Worm (Caenorhabditis elegans) whole organism, L3 larva: ENCODE results near the gene irld-25.
A peak's percentile ranks its signal among the peaks of the same experiment; 100 is the strongest.

Experiments used
- R02D3.7 ChIP-seq: fragments of 150-350 bp; optimal IDR thresholded peaks from 2 replicates; lab custom pipeline; 2014; ENCODE audit warnings: missing biosample characterization, missing genetic modification characterization
- ZK546.5 ChIP-seq: sonication (generic microtip); optimal IDR thresholded peaks from 2 replicates; lab custom pipeline; 2017; ENCODE audit warnings: missing biosample characterization, missing genetic modification characterization
- aly-2 ChIP-seq: fragments of 150-350 bp; optimal IDR thresholded peaks from 2 replicates; lab custom pipeline; 2014; ENCODE audit warnings: missing biosample characterization, missing genetic modification characterization
- ama-1 ChIP-seq: fragments of 150-350 bp; optimal IDR thresholded peaks from 2 replicates; lab custom pipeline; 2018
- ceh-16 ChIP-seq: sonication (generic microtip); optimal IDR thresholded peaks from 2 replicates; lab custom pipeline; 2017; ENCODE audit warnings: missing biosample characterization, missing genetic modification characterization
- ceh-28 ChIP-seq: fragments of 150-350 bp; optimal IDR thresholded peaks from 2 replicates; lab custom pipeline; 2014; ENCODE audit warnings: missing biosample characterization, missing genetic modification reagents, missing genetic modification characterization
- ceh-82 ChIP-seq: fragments of 150-350 bp; optimal IDR thresholded peaks from 2 replicates; lab custom pipeline; 2014; ENCODE audit warnings: missing biosample characterization, missing genetic modification characterization
- ceh-9 ChIP-seq: sonication (generic microtip); optimal IDR thresholded peaks from 2 replicates; lab custom pipeline; 2018; ENCODE audit warnings: missing biosample characterization, missing genetic modification characterization
- egl-27 ChIP-seq: sonication (generic microtip); optimal IDR thresholded peaks from 4 replicates; lab custom pipeline; 2017; ENCODE audit warnings: missing biosample characterization, missing genetic modification reagents, missing genetic modification characterization
- egl-5 ChIP-seq: fragments of 150-350 bp; optimal IDR thresholded peaks from 2 replicates; lab custom pipeline; 2017; ENCODE audit warnings: missing biosample characterization, missing genetic modification reagents, missing genetic modification characterization, inconsistent platforms
- elt-1 ChIP-seq: fragments of 150-350 bp; optimal IDR thresholded peaks from 2 replicates; lab custom pipeline; 2014; ENCODE audit warnings: missing biosample characterization, missing genetic modification characterization
- elt-2 ChIP-seq: sonication (generic microtip); optimal IDR thresholded peaks from 2 replicates; lab custom pipeline; 2016; ENCODE audit warnings: missing genetic modification reagents, mild to moderate bottlenecking, missing genetic modification characterization, missing compliant biosample characterization
- elt-3 ChIP-seq, 3 experiments: fragments of 150-350 bp in 1 of 3; sonication (generic microtip) in 2 of 3; optimal IDR thresholded peaks; 2 replicates in 2 of 3; 4 replicates in 1 of 3; lab custom pipeline; 2014 to 2017; ENCODE audit warnings: missing biosample characterization in 3 of 3, missing genetic modification characterization in 3 of 3
- eor-1 ChIP-seq, 2 experiments: fragments of 150-350 bp; optimal IDR thresholded peaks; 2 replicates each; lab custom pipeline; 2014 to 2018; ENCODE audit warnings: missing biosample characterization in 2 of 2, missing genetic modification characterization in 2 of 2
- fkh-10 ChIP-seq: sonication (generic microtip); optimal IDR thresholded peaks from 2 replicates; lab custom pipeline; 2017; ENCODE audit warnings: missing biosample characterization, missing genetic modification reagents, missing genetic modification characterization
- fkh-2 ChIP-seq: fragments of 150-350 bp; optimal IDR thresholded peaks from 2 replicates; lab custom pipeline; 2014; ENCODE audit warnings: missing biosample characterization, missing genetic modification reagents, missing genetic modification characterization
- fos-1 ChIP-seq: fragments of 150-350 bp; optimal IDR thresholded peaks from 2 replicates; lab custom pipeline; 2014; ENCODE audit warnings: missing biosample characterization, missing genetic modification characterization
- hmg-11 ChIP-seq: sonication (generic microtip); optimal IDR thresholded peaks from 2 replicates; lab custom pipeline; 2016; ENCODE audit warnings: missing genetic modification characterization, missing compliant biosample characterization
- jun-1 ChIP-seq: fragments of 150-350 bp; optimal IDR thresholded peaks from 2 replicates; lab custom pipeline; 2014; ENCODE audit warnings: missing biosample characterization, missing genetic modification reagents, missing genetic modification characterization
- lin-15B ChIP-seq: fragments of 150-350 bp; optimal IDR thresholded peaks from 2 replicates; lab custom pipeline; 2014; ENCODE audit warnings: missing biosample characterization, missing genetic modification characterization
- lin-39 ChIP-seq: fragments of 150-350 bp; optimal IDR thresholded peaks from 2 replicates; lab custom pipeline; 2018; ENCODE audit warnings: missing biosample characterization, missing genetic modification reagents, missing genetic modification characterization
- lsy-12 ChIP-seq: sonication (generic microtip); optimal IDR thresholded peaks from 2 replicates; lab custom pipeline; 2016; ENCODE audit warnings: mild to moderate bottlenecking, missing genetic modification characterization, missing compliant biosample characterization
- mml-1 ChIP-seq: fragments of 150-350 bp; sonication (generic microtip); optimal IDR thresholded peaks from 3 replicates; lab custom pipeline; 2014; ENCODE audit warnings: missing biosample characterization, missing genetic modification characterization
- nfya-1 ChIP-seq: sonication (generic microtip); optimal IDR thresholded peaks from 2 replicates; lab custom pipeline; 2017; ENCODE audit warnings: missing genetic modification characterization, mild to moderate bottlenecking, missing compliant biosample characterization, antibody characterized with exemption, moderate library complexity; ENCODE audit not compliant: insufficient read depth
- nhr-12 ChIP-seq: fragments of 150-350 bp; optimal IDR thresholded peaks from 2 replicates; lab custom pipeline; 2014; ENCODE audit warnings: missing biosample characterization, missing genetic modification characterization
- nhr-23 ChIP-seq: fragments of 150-350 bp; optimal IDR thresholded peaks from 2 replicates; lab custom pipeline; 2014; ENCODE audit warnings: missing biosample characterization, missing genetic modification reagents, missing genetic modification characterization
- nhr-237 ChIP-seq: fragments of 150-350 bp; optimal IDR thresholded peaks from 2 replicates; lab custom pipeline; 2014; ENCODE audit warnings: missing biosample characterization, missing genetic modification characterization
- nhr-25 ChIP-seq: sonication (generic microtip); optimal IDR thresholded peaks from 2 replicates; lab custom pipeline; 2017; ENCODE audit warnings: missing biosample characterization, missing genetic modification characterization
- nhr-43 ChIP-seq: sonication (generic microtip); optimal IDR thresholded peaks from 2 replicates; lab custom pipeline; 2016; ENCODE audit warnings: mild to moderate bottlenecking, missing genetic modification characterization, missing compliant biosample characterization; ENCODE audit not compliant: poor library complexity, severe bottlenecking
- nhr-76 ChIP-seq: fragments of 150-350 bp; sonication (generic microtip); optimal IDR thresholded peaks from 5 replicates; lab custom pipeline; 2014; ENCODE audit warnings: missing biosample characterization, missing genetic modification characterization
- nhr-77 ChIP-seq: fragments of 150-350 bp; optimal IDR thresholded peaks from 2 replicates; lab custom pipeline; 2014; ENCODE audit warnings: missing biosample characterization, missing genetic modification characterization
- pha-4 ChIP-seq: fragments of 150-350 bp; optimal IDR thresholded peaks from 2 replicates; lab custom pipeline; 2014; ENCODE audit warnings: missing biosample characterization, missing genetic modification reagents, missing genetic modification characterization
- pqm-1 ChIP-seq: fragments of 150-350 bp; optimal IDR thresholded peaks from 2 replicates; lab custom pipeline; 2017; ENCODE audit warnings: missing biosample characterization, missing genetic modification characterization, inconsistent platforms
- skn-1 ChIP-seq: fragments of 150-350 bp; optimal IDR thresholded peaks from 2 replicates; lab custom pipeline; 2014; ENCODE audit warnings: missing biosample characterization, missing genetic modification characterization
- snpc-4 ChIP-seq: fragments of 150-350 bp; optimal IDR thresholded peaks from 2 replicates; lab custom pipeline; 2014; ENCODE audit warnings: missing biosample characterization, missing genetic modification characterization
- tbx-2 ChIP-seq: sonication (generic microtip); optimal IDR thresholded peaks from 2 replicates; lab custom pipeline; 2016; ENCODE audit warnings: mild to moderate bottlenecking, missing genetic modification characterization, missing compliant biosample characterization
- unc-39 ChIP-seq: sonication (generic microtip); optimal IDR thresholded peaks from 4 replicates; lab custom pipeline; 2017; ENCODE audit warnings: missing biosample characterization, missing genetic modification characterization
- unc-62 ChIP-seq: fragments of 150-350 bp; sonication (generic microtip); optimal IDR thresholded peaks from 4 replicates; lab custom pipeline; 2014; ENCODE audit warnings: missing biosample characterization, missing genetic modification reagents, missing genetic modification characterization

Gene irld-25

ce11 chrV:15186259-15186927 lies 35.0 kb upstream of the irld-25 start, which contains the start of gene Y75B12B.3:
Gene Y75B12B.3 (minus strand): TSS chrV:15186279.
- TF ChIP-seq mml-1 (tag; lab: Kevin White, UChicago) (no peak), nhr-43 (tag; lab: Kevin White, UChicago) (no peak), nhr-23 (tag; lab: Kevin White, UChicago) (no peak), nhr-76 (no peak), ceh-82 (tag; lab: Kevin White, UChicago) (no peak), fos-1 (tag; lab: Kevin White, UChicago) (no peak), aly-2 (tag; lab: Kevin White, UChicago) (no peak), lsy-12 (no peak), ama-1 (lab: Kevin White, UChicago) (peak; percentile 86), nhr-25 (peak; percentile 31), eor-1 (tag; optimal IDR thresholded peaks at IDR 0.05; lab: Kevin White, UChicago) (no peak), pqm-1 (tag; lab: Kevin White, UChicago) (no peak), R02D3.7 (no peak), fkh-2 (tag; lab: Kevin White, UChicago) (no peak), egl-5 (tag; lab: Kevin White, UChicago) (no peak), lin-39 (tag; lab: Kevin White, UChicago) (no peak), nhr-237 (tag; lab: Kevin White, UChicago) (no peak), elt-3 (tag; optimal IDR thresholded peaks at IDR 0.05; lab: Kevin White, UChicago) (no peak), nhr-12 (tag; lab: Kevin White, UChicago) (no peak), pha-4 (tag; lab: Kevin White, UChicago) (peak; percentile 46), jun-1 (no peak), nfya-1 (no peak)

ce11 chrV:15187083-15188057 lies 34.1 kb upstream of the irld-25 start, which contains the start of the genes cyn-7 and bath-36:
Gene cyn-7 (minus strand): TSS chrV:15187378.
Gene bath-36 (plus strand): TSS chrV:15187888.
- no peak for TF ChIP-seq lin-39 (tag; lab: Kevin White, UChicago)
- peak; percentile 92 for TF ChIP-seq elt-2 (tag; lab: Kevin White, UChicago)
- TF ChIP-seq nhr-77 = peak; percentile 0
- TF ChIP-seq ceh-9 = no peak
- TF ChIP-seq nhr-43 (tag; lab: Kevin White, UChicago) = peak; percentile 76
- TF ChIP-seq tbx-2 (tag; lab: Kevin White, UChicago) = peak; percentile 68
- peak; percentile 85 for TF ChIP-seq lin-15B (tag; lab: Kevin White, UChicago)
- TF ChIP-seq nhr-25 = peak; percentile 79
- no peak for TF ChIP-seq ZK546.5 (tag; lab: Kevin White, UChicago)
- TF ChIP-seq pha-4 (tag; lab: Kevin White, UChicago) = peak; percentile 97
- TF ChIP-seq egl-5 (tag; lab: Kevin White, UChicago) = peak; percentile 51
- TF ChIP-seq unc-39 = no peak
- peak; percentile 7 for TF ChIP-seq R02D3.7
- TF ChIP-seq nhr-23 (tag; lab: Kevin White, UChicago) = peak; percentile 74
- TF ChIP-seq hmg-11 = peak; percentile 68
- peak; percentile 59 for TF ChIP-seq snpc-4
- peak; percentile 74 for TF ChIP-seq nfya-1
- peak; percentile 86 for TF ChIP-seq jun-1
- TF ChIP-seq lsy-12 = peak; percentile 69
- TF ChIP-seq eor-1 (tag; optimal IDR thresholded peaks at IDR 0.05; lab: Kevin White, UChicago) = no peak
- peak; percentile 73 for TF ChIP-seq pqm-1 (tag; lab: Kevin White, UChicago)
- peak; percentile 47 for TF ChIP-seq ceh-28
- TF ChIP-seq egl-27 = peak; percentile 49

ce11 chrV:15189567-15189966 lies 31.9 kb upstream of the irld-25 start, which contains the start of gene cyn-3:
Gene cyn-3 (plus strand): TSS chrV:15189927.
- TF ChIP-seq ceh-9 = no peak
- TF ChIP-seq unc-39 = no peak
- TF ChIP-seq skn-1 (tag; lab: Kevin White, UChicago) = peak; percentile 91
- TF ChIP-seq aly-2 (tag; lab: Kevin White, UChicago) = no peak
- peak; percentile 93 for TF ChIP-seq nfya-1
- TF ChIP-seq ceh-16 (tag; lab: Kevin White, UChicago) = no peak
- TF ChIP-seq pqm-1 (tag; lab: Kevin White, UChicago) = peak; percentile 58
- TF ChIP-seq unc-62 (GFP tag; lab: Kevin White, UChicago) = no peak
- TF ChIP-seq elt-2 (tag; lab: Kevin White, UChicago) = peak; percentile 55
- TF ChIP-seq snpc-4 = peak; percentile 86
- TF ChIP-seq nhr-25 = peak; percentile 86
- peak; percentile 98 for TF ChIP-seq lin-15B (tag; lab: Kevin White, UChicago)
- TF ChIP-seq hmg-11 = peak; percentile 65
- TF ChIP-seq egl-5 (tag; lab: Kevin White, UChicago) = peak; percentile 70
- peak; percentile 69 for TF ChIP-seq ama-1 (lab: Kevin White, UChicago)
- no peak for TF ChIP-seq nhr-76
- peak; percentile 58 for TF ChIP-seq elt-1
- peak; percentile 79 for TF ChIP-seq ceh-28
- peak; percentile 97 for TF ChIP-seq nhr-23 (tag; lab: Kevin White, UChicago)
- peak; percentile 63 for TF ChIP-seq lsy-12
- TF ChIP-seq tbx-2 (tag; lab: Kevin White, UChicago) = peak; percentile 23
- TF ChIP-seq pha-4 (tag; lab: Kevin White, UChicago) = peak; percentile 98
- TF ChIP-seq egl-27 = peak; percentile 38
- TF ChIP-seq nhr-43 (tag; lab: Kevin White, UChicago) = peak; percentile 80
- no peak for TF ChIP-seq nhr-237 (tag; lab: Kevin White, UChicago)
- TF ChIP-seq jun-1 = peak; percentile 73
- peak; percentile 35 for TF ChIP-seq fkh-10 (GFP tag; lab: Kevin White, UChicago)
- peak; percentile 71 for TF ChIP-seq lin-39 (tag; lab: Kevin White, UChicago)
- peak; percentile 77 for TF ChIP-seq R02D3.7
- TF ChIP-seq eor-1 (tag; optimal IDR thresholded peaks at IDR 0.05; lab: Kevin White, UChicago) = no peak
